Fruit fly (Drosophila melanogaster): ENCODE data around the gene alphaTub84B.
A peak's percentile ranks its signal among the peaks of the same experiment; 100 is the strongest.

Gene alphaTub84B

dm6 chr3R:7109760-7110303, 23.4 kb downstream of the alphaTub84B start (continued):
- TF ChIP-seq CG15336 (GFP tag; IDR thresholded peaks at IDR 0.05) (no peak), achi (GFP tag; optimal IDR thresholded peaks at IDR 0.05) (no peak), CG8119 (GFP tag; IDR thresholded peaks at IDR 0.05) (peak; percentile 31; the same call in 1 of the 3 replicates), CG1621 (tag; optimal IDR thresholded peaks at IDR 0.05) (no peak), CG4318 (GFP tag; optimal IDR thresholded peaks at IDR 0.05) (no peak), CG9139 (GFP tag; optimal IDR thresholded peaks at IDR 0.05) (no peak), Sox15 (GFP tag; optimal IDR thresholded peaks at IDR 0.05) (no peak), CG8319 (GFP tag; optimal IDR thresholded peaks at IDR 0.05) (no peak), eg (GFP tag; IDR thresholded peaks at IDR 0.05) (no peak), CG3032 (tag; optimal IDR thresholded peaks at IDR 0.05) (peak; percentile 16), CG6792 (GFP tag; optimal IDR thresholded peaks at IDR 0.05) (no peak), CG6276 (GFP tag; optimal IDR thresholded peaks at IDR 0.05) (peak; percentile 23), CG6163 (GFP tag; IDR thresholded peaks at IDR 0.05) (no peak; the same call in 1 of the 3 replicates), CG10631 (GFP tag; optimal IDR thresholded peaks at IDR 0.05) (no peak), CG3919 (GFP tag; optimal IDR thresholded peaks at IDR 0.05) (no peak), CG31627 (GFP tag; optimal IDR thresholded peaks at IDR 0.05) (no peak), CG11294 (GFP tag; IDR thresholded peaks at IDR 0.05) (no peak), net (GFP tag; optimal IDR thresholded peaks at IDR 0.05) (no peak)

DNA sequence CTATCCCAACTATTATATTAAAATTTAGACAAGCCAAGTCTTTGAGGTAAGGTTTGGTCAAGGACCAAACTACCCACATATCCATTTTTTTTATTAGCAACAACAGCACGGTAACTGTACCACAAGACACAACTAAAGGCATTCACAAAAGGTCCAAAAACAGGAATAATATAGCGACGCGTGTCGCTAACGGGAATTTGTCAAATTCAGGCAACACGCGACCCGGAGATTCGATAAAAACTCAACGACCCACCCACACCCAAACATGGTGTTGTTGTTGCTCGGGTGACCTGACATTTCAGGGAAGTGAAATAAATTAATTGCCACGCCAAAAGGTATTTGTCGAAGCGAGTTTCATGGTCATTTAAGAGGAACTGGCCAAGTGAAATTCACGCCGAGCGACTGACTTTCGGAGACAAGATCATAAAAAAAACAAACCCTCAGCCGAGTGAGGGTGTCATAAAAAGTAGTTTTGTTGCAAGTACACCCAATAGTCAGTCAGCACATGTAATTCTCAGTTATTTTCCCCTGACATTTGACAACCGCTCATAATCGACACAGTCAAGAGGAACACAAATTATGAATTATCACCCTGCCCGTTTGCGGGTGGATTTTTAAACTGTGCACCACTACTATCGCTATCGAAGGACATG, 24.9 kb downstream of the alphaTub84B start:
- TF ChIP-seq CG10669 (GFP tag; optimal IDR thresholded peaks at IDR 0.05) (no peak), Gug (GFP tag; IDR thresholded peaks at IDR 0.05) (no peak), CG9139 (GFP tag; optimal IDR thresholded peaks at IDR 0.05) (no peak), CG6792 (GFP tag; optimal IDR thresholded peaks at IDR 0.05) (no peak), Hr39 (GFP tag; optimal IDR thresholded peaks at IDR 0.05) (no peak), CG8319 (GFP tag; optimal IDR thresholded peaks at IDR 0.05) (no peak), CG6854 (GFP tag; optimal IDR thresholded peaks at IDR 0.05) (no peak), CG32006 (GFP tag; optimal IDR thresholded peaks at IDR 0.05) (no peak), Ets96B (tag; optimal IDR thresholded peaks at IDR 0.05) (no peak), CG4318 (GFP tag; optimal IDR thresholded peaks at IDR 0.05) (no peak), CG16779 (tag; optimal IDR thresholded peaks at IDR 0.05) (no peak), ss (GFP tag; optimal IDR thresholded peaks at IDR 0.05) (no peak), eg (GFP tag; IDR thresholded peaks at IDR 0.05) (no peak)

DNA sequence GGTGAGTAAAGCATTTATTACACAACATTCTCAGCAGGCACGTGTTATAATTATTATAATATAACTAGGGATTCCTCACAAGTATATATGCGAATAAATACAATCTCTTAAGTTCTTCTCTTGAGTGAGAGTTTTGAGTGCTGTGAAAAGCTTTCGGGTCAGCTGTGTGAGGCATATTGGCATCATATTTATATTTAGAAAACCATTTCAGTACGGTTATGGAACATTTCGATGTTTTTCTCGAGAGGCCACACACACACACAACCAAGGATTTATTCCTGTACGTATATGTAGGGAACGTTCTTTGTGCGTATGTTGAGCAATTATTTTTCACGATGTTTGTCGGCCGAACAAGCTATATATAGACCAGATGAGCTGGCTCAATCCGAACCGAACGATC, 26.6 kb downstream of the alphaTub84B start:
- no peak for TF ChIP-seq Hr4 (GFP tag; optimal IDR thresholded peaks at IDR 0.05)
- TF ChIP-seq Sox102F (GFP tag; optimal IDR thresholded peaks at IDR 0.05) = no peak
- no peak for TF ChIP-seq Eip75B (GFP tag; optimal IDR thresholded peaks at IDR 0.05)
- TF ChIP-seq CG3919 (GFP tag; optimal IDR thresholded peaks at IDR 0.05) = no peak
- TF ChIP-seq net (GFP tag; optimal IDR thresholded peaks at IDR 0.05) = no peak
- no peak for TF ChIP-seq CG10669 (GFP tag; optimal IDR thresholded peaks at IDR 0.05)
- TF ChIP-seq CG6276 (GFP tag; optimal IDR thresholded peaks at IDR 0.05) = no peak
- no peak for TF ChIP-seq CG11762 (GFP tag; optimal IDR thresholded peaks at IDR 0.05; ENCODE audit: insufficient read depth)
- no peak for TF ChIP-seq Ets21C (GFP tag; optimal IDR thresholded peaks at IDR 0.05)
- no peak for TF ChIP-seq Sox14 (GFP tag; optimal IDR thresholded peaks at IDR 0.05)
- TF ChIP-seq ss (GFP tag; optimal IDR thresholded peaks at IDR 0.05) = no peak
- no peak for TF ChIP-seq Gug (GFP tag; IDR thresholded peaks at IDR 0.05)
- TF ChIP-seq CG3032 (tag; optimal IDR thresholded peaks at IDR 0.05) = no peak

dm6 chr3R:7116511-7116910, 30.1 kb downstream of the alphaTub84B start:
- TF ChIP-seq Sox102F (GFP tag; optimal IDR thresholded peaks at IDR 0.05) (no peak), fd85E (GFP tag; optimal IDR thresholded peaks at IDR 0.05) (no peak), spab (GFP tag; optimal IDR thresholded peaks at IDR 0.05) (no peak), CG32006 (GFP tag; optimal IDR thresholded peaks at IDR 0.05) (no peak), CG15336 (GFP tag; IDR thresholded peaks at IDR 0.05) (no peak), Hr39 (GFP tag; optimal IDR thresholded peaks at IDR 0.05) (no peak)

Data from whole organism, prepupa.